Fruit fly (Drosophila melanogaster) whole organism, prepupa: ENCODE measurements around the gene bnl.

Experiments
- CG6276 ChIP-seq: fragments of 200-800 bp; sonication (Bioruptor generic); optimal IDR thresholded peaks from 2 replicates; lab custom pipeline; 2017; ENCODE audit warnings: missing biosample characterization, mild to moderate bottlenecking, missing genetic modification characterization
- pdm3 ChIP-seq: fragments of 200-800 bp; sonication (Bioruptor generic); optimal IDR thresholded peaks from 3 replicates; lab custom pipeline; 2016; ENCODE audit warnings: missing biosample characterization, missing genetic modification characterization
- vri ChIP-seq: fragments of 200-800 bp; sonication (Bioruptor generic); optimal IDR thresholded peaks from 3 replicates; lab custom pipeline; 2016; ENCODE audit warnings: missing biosample characterization, mild to moderate bottlenecking, missing genetic modification characterization

DNA sequence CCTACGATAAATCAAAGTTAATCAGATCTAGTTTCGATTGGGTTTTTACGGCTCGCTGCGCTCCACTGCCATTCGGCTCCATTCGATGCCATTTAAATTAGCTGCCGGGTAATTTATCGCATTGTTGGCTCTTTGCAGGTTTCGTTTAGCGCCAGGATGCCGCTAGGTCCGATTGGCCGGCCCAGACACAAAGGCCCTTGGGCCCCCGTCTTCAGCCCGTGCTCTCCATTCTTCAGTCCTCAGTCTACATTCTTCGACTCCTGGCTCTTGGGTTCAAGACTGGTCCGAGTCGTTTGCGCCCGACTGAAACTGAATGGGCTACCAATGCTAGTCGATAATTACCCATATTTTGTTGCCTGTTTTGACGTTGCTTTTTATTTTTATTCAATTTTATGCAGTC, 23.4 kb downstream of the bnl start:
- no peak for TF ChIP-seq CG6276 (GFP tag; lab: Kevin White, UChicago)
- no peak for TF ChIP-seq pdm3 (GFP tag; lab: Kevin White, UChicago)
- TF ChIP-seq vri (GFP tag; lab: Kevin White, UChicago), result no peak
